Worm (Caenorhabditis elegans) whole organism, L2 larva: Measurements from ENCODE around the gene K04C2.7.

Experiments used
- C34F6.9 ChIP-seq: fragments of 150-350 bp; optimal IDR thresholded peaks from 2 replicates; lab custom pipeline; 2014; ENCODE audit warnings: missing biosample characterization, missing genetic modification characterization
- F13H6.1 ChIP-seq: sonication (generic microtip); optimal IDR thresholded peaks from 2 replicates; lab custom pipeline; 2016; ENCODE audit warnings: missing genetic modification characterization, missing compliant biosample characterization
- ZK546.5 ChIP-seq: sonication (generic microtip); optimal IDR thresholded peaks from 2 replicates; lab custom pipeline; 2017; ENCODE audit warnings: missing biosample characterization, missing genetic modification characterization
- aly-2 ChIP-seq: fragments of 150-350 bp; optimal IDR thresholded peaks from 2 replicates; lab custom pipeline; 2014; ENCODE audit warnings: missing biosample characterization, missing genetic modification characterization
- ama-1 ChIP-seq: fragments of 150-350 bp; optimal IDR thresholded peaks from 2 replicates; lab custom pipeline; 2018; ENCODE audit warnings: inconsistent platforms
- blmp-1 ChIP-seq: sonication (generic microtip); optimal IDR thresholded peaks from 2 replicates; lab custom pipeline; 2017; ENCODE audit warnings: missing genetic modification characterization, mild to moderate bottlenecking, missing compliant biosample characterization, antibody characterized with exemption, moderate library complexity; ENCODE audit not compliant: insufficient read depth
- ceh-16 ChIP-seq: fragments of 150-350 bp; optimal IDR thresholded peaks from 2 replicates; lab custom pipeline; 2014; ENCODE audit warnings: missing biosample characterization, missing genetic modification characterization
- ceh-82 ChIP-seq: fragments of 150-350 bp; optimal IDR thresholded peaks from 2 replicates; lab custom pipeline; 2014; ENCODE audit warnings: missing biosample characterization, missing genetic modification characterization
- crh-2 ChIP-seq: sonication (generic microtip); optimal IDR thresholded peaks from 2 replicates; lab custom pipeline; 2017; ENCODE audit warnings: missing biosample characterization, missing genetic modification characterization
- elt-1 ChIP-seq: fragments of 150-350 bp; optimal IDR thresholded peaks from 2 replicates; lab custom pipeline; 2014; ENCODE audit warnings: missing biosample characterization, missing genetic modification characterization
- fos-1 ChIP-seq: fragments of 150-350 bp; optimal IDR thresholded peaks from 2 replicates; lab custom pipeline; 2014; ENCODE audit warnings: missing biosample characterization, missing genetic modification characterization
- gmeb-1 ChIP-seq: fragments of 150-350 bp; optimal IDR thresholded peaks from 2 replicates; lab custom pipeline; 2014; ENCODE audit warnings: missing biosample characterization, missing genetic modification characterization
- lin-13 ChIP-seq: fragments of 150-350 bp; optimal IDR thresholded peaks from 2 replicates; lab custom pipeline; 2014; ENCODE audit warnings: missing biosample characterization, missing genetic modification reagents, missing genetic modification characterization
- lin-39 ChIP-seq: fragments of 150-350 bp; optimal IDR thresholded peaks from 2 replicates; lab custom pipeline; 2014; ENCODE audit warnings: missing biosample characterization, missing genetic modification reagents, missing genetic modification characterization
- lsy-2 ChIP-seq, 2 experiments: fragments of 150-350 bp in 1 of 2; sonication (generic microtip) in 1 of 2; optimal IDR thresholded peaks; 2 replicates each; lab custom pipeline; 2014 to 2017; ENCODE audit warnings: missing biosample characterization in 2 of 2, missing genetic modification characterization in 2 of 2
- mab-5 ChIP-seq: fragments of 150-350 bp; optimal IDR thresholded peaks from 2 replicates; lab custom pipeline; 2014; ENCODE audit warnings: missing biosample characterization, missing genetic modification characterization
- mdl-1 ChIP-seq, 2 experiments: fragments of 150-350 bp in 1 of 2; sonication (generic microtip) in 1 of 2; optimal IDR thresholded peaks; 2 replicates each; lab custom pipeline; 2017; ENCODE audit warnings: missing biosample characterization in 2 of 2, missing genetic modification characterization in 2 of 2
- nhr-10 ChIP-seq: sonication (generic microtip); optimal IDR thresholded peaks from 2 replicates; lab custom pipeline; 2017; ENCODE audit warnings: missing biosample characterization, missing genetic modification characterization
- nhr-11 ChIP-seq: fragments of 150-350 bp; optimal IDR thresholded peaks from 2 replicates; lab custom pipeline; 2014; ENCODE audit warnings: missing biosample characterization, missing genetic modification characterization
- nhr-12 ChIP-seq: fragments of 150-350 bp; optimal IDR thresholded peaks from 2 replicates; lab custom pipeline; 2014; ENCODE audit warnings: missing biosample characterization, missing genetic modification characterization
- nhr-129 ChIP-seq: fragments of 150-350 bp; optimal IDR thresholded peaks from 2 replicates; lab custom pipeline; 2014; ENCODE audit warnings: missing biosample characterization, missing genetic modification characterization
- nhr-21 ChIP-seq: fragments of 150-350 bp; optimal IDR thresholded peaks from 2 replicates; lab custom pipeline; 2014; ENCODE audit warnings: missing biosample characterization, missing genetic modification characterization
- nhr-23 ChIP-seq: fragments of 150-350 bp; optimal IDR thresholded peaks from 2 replicates; lab custom pipeline; 2014; ENCODE audit warnings: missing biosample characterization, missing genetic modification reagents, missing genetic modification characterization
- nhr-237 ChIP-seq: fragments of 150-350 bp; optimal IDR thresholded peaks from 2 replicates; lab custom pipeline; 2014; ENCODE audit warnings: missing biosample characterization, missing genetic modification characterization
- nhr-25 ChIP-seq: fragments of 150-350 bp; sonication (generic microtip); optimal IDR thresholded peaks from 3 replicates; lab custom pipeline; 2014; ENCODE audit warnings: missing biosample characterization, missing genetic modification characterization
- peb-1 ChIP-seq: fragments of 150-350 bp; optimal IDR thresholded peaks from 2 replicates; lab custom pipeline; 2014; ENCODE audit warnings: missing biosample characterization, missing genetic modification characterization
- sem-4 ChIP-seq: fragments of 150-350 bp; optimal IDR thresholded peaks from 2 replicates; lab custom pipeline; 2014; ENCODE audit warnings: missing biosample characterization, missing genetic modification reagents, missing genetic modification characterization
- skn-1 ChIP-seq: sonication (generic microtip); optimal IDR thresholded peaks from 2 replicates; lab custom pipeline; 2017; ENCODE audit warnings: missing biosample characterization, missing genetic modification characterization
- sma-3 ChIP-seq: sonication (generic microtip); optimal IDR thresholded peaks from 2 replicates; lab custom pipeline; 2016; ENCODE audit warnings: missing genetic modification reagents, missing genetic modification characterization, missing compliant biosample characterization
- sma-9 ChIP-seq, 2 experiments: fragments of 150-350 bp in 1 of 2; sonication (generic microtip) in 1 of 2; optimal IDR thresholded peaks; 2 replicates each; lab custom pipeline; 2014 to 2016; ENCODE audit warnings: missing genetic modification characterization in 2 of 2, mild to moderate bottlenecking in 1 of 2, missing biosample characterization in 1 of 2, missing compliant biosample characterization in 1 of 2, missing genetic modification reagents in 1 of 2, moderate library complexity in 1 of 2
- snpc-4 ChIP-seq: fragments of 150-350 bp; optimal IDR thresholded peaks from 2 replicates; lab custom pipeline; 2014; ENCODE audit warnings: missing biosample characterization, missing genetic modification characterization
- unc-39 ChIP-seq: fragments of 150-350 bp; optimal IDR thresholded peaks from 2 replicates; lab custom pipeline; 2014; ENCODE audit warnings: missing biosample characterization, missing genetic modification characterization
- unc-55 ChIP-seq: fragments of 150-350 bp; sonication (generic microtip); optimal IDR thresholded peaks from 3 replicates; lab custom pipeline; 2014; ENCODE audit warnings: missing biosample characterization, missing genetic modification reagents, missing genetic modification characterization
- ztf-1 ChIP-seq: fragments of 200-800 bp; sonication (Bioruptor generic); conservative IDR thresholded peaks from 2 replicates; pipeline ENCODE4 v1.3.6; 2022; ENCODE audit warnings: missing genetic modification characterization, missing compliant biosample characterization
- ztf-11 ChIP-seq: sonication (generic microtip); optimal IDR thresholded peaks from 2 replicates; lab custom pipeline; 2017; ENCODE audit warnings: missing biosample characterization, missing genetic modification characterization
- ztf-4 ChIP-seq: fragments of 150-350 bp; optimal IDR thresholded peaks from 2 replicates; lab custom pipeline; 2014; ENCODE audit warnings: missing biosample characterization, missing genetic modification characterization

K04C2.7 gene

DNA sequence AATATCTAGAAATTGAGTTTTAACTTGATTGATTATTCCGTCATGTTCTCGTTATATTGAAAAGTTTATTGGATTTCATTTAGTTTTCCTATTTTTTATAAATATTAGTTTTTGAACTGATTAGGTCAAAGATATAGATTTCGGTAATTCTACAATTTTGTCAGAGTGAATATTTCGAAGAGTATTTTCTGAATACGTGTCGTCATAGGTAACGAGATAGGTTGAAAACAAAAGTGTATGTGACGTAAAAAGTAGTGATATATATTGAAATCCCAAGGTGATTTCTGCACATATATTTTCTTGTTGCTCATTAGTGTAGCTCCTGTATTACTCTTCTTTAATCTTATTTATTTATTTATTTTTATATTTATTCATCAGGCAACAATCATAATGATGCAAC is at the start of gene K04C2.7:
TSS of gene K04C2.7 (plus strand) at position 301 of the 400 bp plus-strand sequence.
- no peak for TF ChIP-seq ztf-4 (tag; lab: Kevin White, UChicago)
- TF ChIP-seq nhr-21 (tag; lab: Kevin White, UChicago) = peak; percentile 5
- no peak for TF ChIP-seq nhr-25 (tag; lab: Kevin White, UChicago)
- TF ChIP-seq peb-1 (tag; lab: Kevin White, UChicago) = no peak
- no peak for TF ChIP-seq sma-3
- no peak for TF ChIP-seq mdl-1 (tag; optimal IDR thresholded peaks at IDR 0.05; lab: Kevin White, UChicago)
- TF ChIP-seq nhr-11 (tag; lab: Kevin White, UChicago) = no peak
- peak in 1 of 2 experiments; percentile 4 for TF ChIP-seq lsy-2 (tag; optimal IDR thresholded peaks at IDR 0.05; lab: Kevin White, UChicago)
- no peak for TF ChIP-seq unc-39 (tag; lab: Kevin White, UChicago)
- TF ChIP-seq nhr-129 (tag; lab: Kevin White, UChicago) = no peak

DNA sequence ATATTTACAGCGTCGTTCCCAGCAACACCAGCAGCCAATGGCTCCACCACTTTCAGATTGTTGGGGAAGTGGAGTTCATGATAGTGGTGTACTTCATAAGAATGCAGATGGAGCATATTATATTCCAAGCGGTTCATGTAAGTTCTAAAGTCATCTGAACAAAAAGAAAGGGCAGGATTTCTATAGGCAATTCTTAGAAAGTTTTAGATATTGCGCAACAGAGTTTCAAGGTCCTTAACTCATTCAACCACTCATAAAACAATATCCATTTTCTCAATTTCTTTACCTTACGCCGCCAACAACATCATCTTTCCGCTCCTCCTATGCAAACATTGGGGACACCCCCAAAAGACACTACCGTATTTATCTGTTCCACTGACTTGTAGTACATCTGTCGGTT is 49.6 kb upstream of the K04C2.7 start:
- TF ChIP-seq mab-5 (tag; lab: Kevin White, UChicago) = no peak

DNA sequence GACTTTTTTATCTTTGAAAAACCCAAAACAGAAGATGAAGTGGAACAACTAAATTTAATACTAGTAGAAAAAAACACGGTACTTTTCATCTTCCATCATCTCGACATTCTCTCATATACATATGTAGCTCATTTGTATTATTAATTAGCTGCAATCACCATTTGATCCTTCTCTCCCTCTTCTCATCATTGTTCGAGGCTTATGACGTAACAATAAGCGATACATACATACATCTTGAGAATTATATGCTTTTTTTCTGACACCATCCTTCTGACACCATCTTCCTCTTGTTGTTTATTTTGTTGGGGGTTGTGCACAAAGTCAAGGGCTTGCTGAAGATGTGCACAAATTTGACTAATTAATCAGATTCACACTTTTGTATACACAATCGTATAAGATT is 43.6 kb upstream of the K04C2.7 start:
- no peak for TF ChIP-seq nhr-21 (tag; lab: Kevin White, UChicago)
- TF ChIP-seq lin-39 (tag; lab: Kevin White, UChicago) = no peak
- TF ChIP-seq skn-1 (tag; lab: Kevin White, UChicago) = no peak
- no peak for TF ChIP-seq lin-13 (GFP tag; lab: Kevin White, UChicago)
- no peak for TF ChIP-seq snpc-4 (tag; lab: Kevin White, UChicago)
- TF ChIP-seq nhr-12 (tag; lab: Kevin White, UChicago) = no peak
- no peak for TF ChIP-seq C34F6.9 (tag; lab: Kevin White, UChicago)
- no peak for TF ChIP-seq ztf-11
- no peak for TF ChIP-seq unc-39 (tag; lab: Kevin White, UChicago)
- no peak for TF ChIP-seq ZK546.5 (tag; lab: Kevin White, UChicago)
- TF ChIP-seq ceh-82 (tag; lab: Kevin White, UChicago) = no peak
- no peak for TF ChIP-seq ztf-4 (tag; lab: Kevin White, UChicago)
- no peak for TF ChIP-seq crh-2 (tag; lab: Kevin White, UChicago)
- no peak for TF ChIP-seq nhr-25 (tag; lab: Kevin White, UChicago)
- TF ChIP-seq ztf-1 = no peak

DNA sequence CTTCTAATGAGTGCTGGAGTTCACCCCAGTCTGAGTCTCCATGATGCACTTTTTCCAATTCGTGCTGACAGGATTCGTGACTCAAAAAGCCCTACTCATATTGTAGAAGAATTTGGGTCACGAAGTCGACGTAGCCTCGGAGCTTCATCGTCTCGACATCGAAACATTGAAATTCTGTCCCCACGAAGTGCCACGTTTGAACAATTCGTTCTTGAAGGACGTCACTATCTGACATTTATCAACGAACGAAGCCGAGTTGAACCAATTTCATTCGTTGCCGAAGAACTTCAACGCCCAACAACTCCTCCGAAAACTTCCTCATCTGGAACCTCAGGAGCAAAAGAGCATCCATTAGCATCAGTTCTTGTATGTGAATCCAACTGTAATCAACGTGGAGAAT is 41.8 kb upstream of the K04C2.7 start:
- no peak for TF ChIP-seq mdl-1 (tag; optimal IDR thresholded peaks at IDR 0.05; lab: Kevin White, UChicago)
- no peak for TF ChIP-seq aly-2 (tag; lab: Kevin White, UChicago)
- no peak for TF ChIP-seq ztf-11
- TF ChIP-seq nhr-11 (tag; lab: Kevin White, UChicago) = no peak
- no peak for TF ChIP-seq F13H6.1
- no peak for TF ChIP-seq snpc-4 (tag; lab: Kevin White, UChicago)
- no peak for TF ChIP-seq nhr-10 (tag; lab: Kevin White, UChicago)
- TF ChIP-seq unc-55 = no peak
- TF ChIP-seq skn-1 (tag; lab: Kevin White, UChicago) = no peak
- TF ChIP-seq gmeb-1 (tag; lab: Kevin White, UChicago) = no peak
- no peak for TF ChIP-seq nhr-237
- TF ChIP-seq ama-1 (lab: Kevin White, UChicago) = no peak
- no peak for TF ChIP-seq sma-3
- TF ChIP-seq elt-1 = no peak
- no peak for TF ChIP-seq C34F6.9 (tag; lab: Kevin White, UChicago)
- no peak for TF ChIP-seq crh-2 (tag; lab: Kevin White, UChicago)
- TF ChIP-seq blmp-1 = no peak
- no peak for TF ChIP-seq ceh-16 (tag; lab: Kevin White, UChicago)

DNA sequence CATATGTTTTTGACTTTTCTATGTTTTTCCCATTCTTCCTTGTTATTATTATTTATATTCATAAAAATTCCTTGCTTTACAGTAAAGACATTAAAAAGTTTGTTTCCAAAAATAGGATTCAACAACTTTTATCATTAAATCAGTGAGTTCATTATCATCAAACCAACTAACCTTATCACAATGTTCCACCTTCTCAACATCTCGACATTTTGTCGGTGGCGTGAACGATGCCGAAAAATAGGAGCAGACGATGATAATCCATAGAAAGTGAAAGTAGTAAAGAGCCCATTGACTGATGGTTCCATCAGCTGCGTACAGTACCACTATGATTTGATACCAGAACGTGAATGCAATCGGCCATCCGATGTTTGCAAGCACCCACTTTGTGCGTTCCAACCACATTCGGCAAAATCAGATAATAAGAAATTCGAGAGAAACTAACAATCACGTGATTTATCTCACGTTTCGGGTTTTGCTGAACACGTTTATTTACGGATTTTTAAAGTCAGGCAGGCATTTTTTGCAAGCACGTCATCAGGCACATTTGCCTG is 32.2 kb upstream of the K04C2.7 start, which contains the start of gene dhhc-5:
TSS of gene dhhc-5 (minus strand) at position 406 of the 551 bp plus-strand sequence.
- TF ChIP-seq sem-4 (no peak), sma-9 (GFP tag; optimal IDR thresholded peaks at IDR 0.05; lab: Kevin White, UChicago) (peak; percentile 50), sma-9 (tag; optimal IDR thresholded peaks at IDR 0.05; lab: Kevin White, UChicago) (no peak), ceh-16 (tag; lab: Kevin White, UChicago) (no peak), lin-39 (tag; lab: Kevin White, UChicago) (no peak), nhr-237 (no peak), nhr-23 (tag; lab: Kevin White, UChicago) (no peak), fos-1 (tag; lab: Kevin White, UChicago) (peak; percentile 21), nhr-25 (tag; lab: Kevin White, UChicago) (no peak)
